Fruit fly (Drosophila melanogaster): Measurements from ENCODE around the gene Doc1.

The Doc1 gene

DNA sequence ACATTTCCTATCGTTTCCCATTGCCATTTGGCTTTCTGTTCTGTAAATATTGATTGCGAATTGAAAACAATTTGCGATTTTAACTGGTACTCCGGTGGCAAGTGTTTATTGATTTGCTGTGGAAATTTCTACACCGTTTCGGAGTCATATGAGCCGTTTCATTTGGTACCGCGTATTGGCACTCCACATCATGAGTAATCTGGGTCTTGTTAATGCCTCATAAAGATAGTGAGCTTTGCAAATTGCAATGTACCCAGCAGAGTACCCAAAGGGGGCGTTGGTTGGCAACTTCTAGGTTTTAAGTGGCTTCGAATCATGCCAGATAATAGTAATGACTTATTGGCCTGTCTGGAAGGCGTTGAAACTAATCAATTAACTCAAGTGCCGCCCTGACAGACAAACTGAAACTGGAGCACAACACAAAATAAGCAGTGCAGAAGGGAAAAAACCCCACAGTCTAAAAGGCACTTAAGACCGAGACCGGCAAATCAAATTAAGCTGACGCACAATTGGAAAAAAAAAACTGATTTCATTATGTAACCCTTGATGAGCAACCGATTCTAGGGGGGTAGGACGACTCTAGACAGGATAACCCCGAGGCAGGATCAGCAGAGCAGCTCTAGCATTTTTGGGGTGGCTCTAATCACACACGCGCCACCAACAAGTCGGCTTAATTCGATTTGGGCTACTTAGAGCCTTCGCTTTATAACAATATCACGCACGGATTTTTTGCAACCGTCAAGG is 11.8 kb downstream of the Doc1 start:
- TF ChIP-seq OdsH (GFP tag; optimal IDR thresholded peaks at IDR 0.05) (no peak), CG32264 (GFP tag; optimal IDR thresholded peaks at IDR 0.05) (no peak), psq (GFP tag; optimal IDR thresholded peaks at IDR 0.05) (no peak), dmrt93B (GFP tag; optimal IDR thresholded peaks at IDR 0.05) (no peak)

DNA sequence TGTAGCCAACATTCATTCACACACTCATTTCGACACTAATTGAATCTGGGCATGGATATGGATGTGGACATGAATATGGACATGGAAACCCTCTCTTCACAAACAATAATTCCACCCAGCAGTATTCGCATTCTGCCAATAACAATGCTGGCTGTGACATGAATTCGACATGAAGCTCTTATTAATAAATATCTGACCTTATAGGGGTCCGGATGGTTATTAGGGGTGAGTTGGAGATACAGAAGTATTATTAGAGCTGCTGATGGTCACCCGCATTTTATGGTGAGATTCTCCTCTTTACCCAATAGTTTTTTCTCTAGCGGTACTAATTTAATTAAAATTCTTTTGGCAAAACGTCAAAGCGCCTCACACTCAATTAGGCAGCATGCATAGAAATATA is 13.1 kb downstream of the Doc1 start:
- TF ChIP-seq OdsH (GFP tag; optimal IDR thresholded peaks at IDR 0.05) = no peak
- TF ChIP-seq Rel (GFP tag; optimal IDR thresholded peaks at IDR 0.05) = no peak
- no peak for TF ChIP-seq Rel (tag; optimal IDR thresholded peaks at IDR 0.05)
- TF ChIP-seq woc (GFP tag; optimal IDR thresholded peaks at IDR 0.05) = no peak
- no peak for TF ChIP-seq fru (GFP tag; optimal IDR thresholded peaks at IDR 0.05)
- no peak for TF ChIP-seq lola (GFP tag; optimal IDR thresholded peaks at IDR 0.05)
- no peak for TF ChIP-seq jim (GFP tag; optimal IDR thresholded peaks at IDR 0.05)
- no peak for TF ChIP-seq dsf (GFP tag; optimal IDR thresholded peaks at IDR 0.05; ENCODE audit: borderline replicate concordance)
- no peak for TF ChIP-seq GATAd (GFP tag; optimal IDR thresholded peaks at IDR 0.05)
- no peak for TF ChIP-seq Hr78 (GFP tag; optimal IDR thresholded peaks at IDR 0.05)
- no peak for TF ChIP-seq usp (GFP tag; optimal IDR thresholded peaks at IDR 0.05)
- no peak for TF ChIP-seq HLH106 (tag; optimal IDR thresholded peaks at IDR 0.05)
- no peak for TF ChIP-seq Hr83 (GFP tag; optimal IDR thresholded peaks at IDR 0.05; ENCODE audit: poor library complexity, severe bottlenecking)
- no peak for TF ChIP-seq Myc (optimal IDR thresholded peaks at IDR 0.05)
- TF ChIP-seq Dfd (GFP tag; optimal IDR thresholded peaks at IDR 0.05) = no peak
- TF ChIP-seq h (GFP tag; optimal IDR thresholded peaks at IDR 0.05) = no peak
- no peak for TF ChIP-seq rgr (GFP tag; optimal IDR thresholded peaks at IDR 0.05)

DNA sequence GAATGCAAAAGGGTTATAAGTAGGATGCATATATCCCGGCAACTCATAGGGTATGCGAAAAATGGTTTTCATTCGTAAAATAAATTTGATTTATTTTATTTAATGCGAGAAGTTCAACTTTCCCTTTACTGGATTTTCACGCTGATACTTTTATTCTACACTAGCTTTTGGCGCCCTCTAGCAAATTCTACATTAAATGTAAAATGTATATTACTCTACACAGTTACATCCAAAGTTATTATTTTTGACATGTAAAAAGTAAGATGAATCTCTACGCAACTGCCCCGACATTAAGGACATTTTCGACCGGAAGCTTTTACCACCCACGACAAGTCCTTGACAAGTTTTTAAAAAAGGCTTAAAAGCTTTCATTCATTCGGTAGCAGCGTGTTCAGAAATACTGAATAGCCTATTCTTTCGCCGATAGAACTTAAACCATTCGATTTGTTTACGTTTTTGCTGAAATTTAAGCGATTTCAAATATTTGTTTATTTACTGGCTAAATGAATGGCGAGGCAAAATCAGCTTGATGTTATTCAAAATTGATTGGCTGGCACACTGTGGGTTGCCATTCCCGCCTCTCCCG is 13.7 kb downstream of the Doc1 start:
- peak; percentile 5 for TF ChIP-seq brk (GFP tag; optimal IDR thresholded peaks at IDR 0.05)
- no peak for TF ChIP-seq OdsH (GFP tag; optimal IDR thresholded peaks at IDR 0.05)

DNA sequence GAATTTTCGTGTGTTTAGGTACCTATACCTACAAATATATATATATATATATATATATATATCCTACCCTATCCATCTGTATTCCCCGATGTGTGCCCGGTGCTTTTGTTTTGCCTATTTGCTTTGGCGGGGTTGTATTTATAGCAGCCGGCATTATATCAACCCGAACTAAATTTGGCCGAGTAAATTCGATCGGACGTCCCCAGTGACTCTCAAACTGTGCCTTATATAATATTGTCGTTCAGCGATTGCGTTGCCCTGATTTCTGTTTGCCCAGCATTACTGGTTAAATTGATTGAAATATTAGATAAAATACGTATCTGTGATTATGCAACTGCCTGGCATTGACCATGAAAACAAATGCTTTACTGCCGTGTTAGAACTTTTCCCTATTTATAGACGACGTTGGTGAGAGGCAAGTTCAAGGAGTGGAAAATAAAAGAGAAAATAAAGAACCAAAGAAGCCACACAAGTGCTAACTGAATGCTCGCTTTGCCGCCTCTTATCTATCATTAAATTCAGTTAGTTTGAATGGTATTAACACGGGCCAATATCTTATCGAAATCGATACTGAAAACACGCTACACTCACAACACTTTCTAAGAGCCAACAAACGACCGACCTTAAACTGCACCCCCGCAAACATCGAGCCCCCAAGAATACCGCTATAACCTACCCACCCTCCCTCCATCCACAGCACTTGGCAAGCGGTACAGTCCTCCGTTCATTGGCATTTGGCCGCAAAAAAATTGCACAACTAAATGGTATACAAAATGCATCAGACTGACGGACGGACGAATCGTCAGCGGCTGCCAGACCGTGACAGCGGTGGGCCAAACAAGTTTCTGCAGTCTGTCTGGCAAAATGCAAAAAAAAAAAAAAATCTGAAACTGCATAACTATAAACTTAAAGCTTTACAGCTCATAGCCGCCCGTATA is 15.0 kb downstream of the Doc1 start:
- TF ChIP-seq foxo (GFP tag; optimal IDR thresholded peaks at IDR 0.05) (no peak), Dif (GFP tag; optimal IDR thresholded peaks at IDR 0.05; ENCODE audit: partially characterized antibody) (peak; percentile 22), pan (optimal IDR thresholded peaks at IDR 0.05) (no peak), fru (GFP tag; optimal IDR thresholded peaks at IDR 0.05) (no peak), tai (GFP tag; optimal IDR thresholded peaks at IDR 0.05) (no peak), Abd-B (GFP tag; optimal IDR thresholded peaks at IDR 0.05) (no peak), N (GFP tag; optimal IDR thresholded peaks at IDR 0.05) (no peak), h (GFP tag; optimal IDR thresholded peaks at IDR 0.05) (no peak), Vsx2 (GFP tag; optimal IDR thresholded peaks at IDR 0.05; ENCODE audit: partially characterized antibody) (peak; percentile 3), woc (GFP tag; optimal IDR thresholded peaks at IDR 0.05) (no peak), ey (GFP tag; optimal IDR thresholded peaks at IDR 0.05) (no peak)

DNA sequence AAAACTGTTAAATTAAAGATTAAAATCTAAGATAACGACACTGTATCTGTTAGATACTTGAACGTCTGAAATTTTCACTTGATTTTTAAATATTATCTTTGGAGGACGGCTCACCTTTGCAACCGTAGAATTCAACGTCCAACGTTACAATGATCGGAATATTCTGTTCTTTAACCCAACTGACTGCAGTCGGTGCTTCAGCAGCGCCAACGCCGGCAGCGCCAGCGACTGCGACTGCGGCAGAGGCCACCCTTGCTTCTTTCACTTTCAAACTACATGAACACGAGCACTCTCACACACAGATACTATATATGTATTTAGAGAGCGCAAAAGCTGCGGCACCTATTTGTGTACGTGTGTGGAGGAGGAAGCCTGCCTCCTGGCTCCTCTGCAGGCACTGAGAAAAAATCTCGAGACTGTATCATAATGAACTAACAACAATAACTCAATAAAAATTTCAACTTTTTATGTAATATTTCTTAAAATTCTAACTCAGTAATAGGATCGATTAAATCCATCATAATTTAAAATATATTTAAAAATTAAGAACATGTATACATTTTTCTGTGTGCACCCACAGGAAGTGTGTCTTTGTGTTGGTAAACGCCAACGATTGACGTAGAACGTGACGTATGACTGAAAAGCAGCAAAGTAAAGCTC is 16.4 kb downstream of the Doc1 start:
- peak; percentile 88 for TF ChIP-seq woc (GFP tag; optimal IDR thresholded peaks at IDR 0.05)
- TF ChIP-seq GATAd (GFP tag; optimal IDR thresholded peaks at IDR 0.05) = peak; percentile 76
- TF ChIP-seq Dif (GFP tag; optimal IDR thresholded peaks at IDR 0.05; ENCODE audit: partially characterized antibody) = peak; percentile 39
- peak in 1 of 2 experiments; percentile 99 for TF ChIP-seq foxo (GFP tag; optimal IDR thresholded peaks at IDR 0.05)
- TF ChIP-seq ey (GFP tag; optimal IDR thresholded peaks at IDR 0.05) = peak; percentile 95
- TF ChIP-seq h (GFP tag; optimal IDR thresholded peaks at IDR 0.05) = peak; percentile 98
- TF ChIP-seq br (GFP tag; optimal IDR thresholded peaks at IDR 0.05) = peak; percentile 94
- TF ChIP-seq dmrt93B (GFP tag; optimal IDR thresholded peaks at IDR 0.05) = peak; percentile 93
- peak; percentile 97 for TF ChIP-seq brk (GFP tag; optimal IDR thresholded peaks at IDR 0.05)
- peak; percentile 88 for TF ChIP-seq dsf (GFP tag; optimal IDR thresholded peaks at IDR 0.05; ENCODE audit: borderline replicate concordance)
- TF ChIP-seq psq (GFP tag; optimal IDR thresholded peaks at IDR 0.05) = peak; percentile 96
- TF ChIP-seq HLH106 (tag; optimal IDR thresholded peaks at IDR 0.05) = peak; percentile 99
- no peak for TF ChIP-seq usp (GFP tag; optimal IDR thresholded peaks at IDR 0.05)
- TF ChIP-seq Jra (GFP tag; optimal IDR thresholded peaks at IDR 0.05) = peak; percentile 93
- no peak for TF ChIP-seq Dfd (GFP tag; optimal IDR thresholded peaks at IDR 0.05)
- TF ChIP-seq OdsH (GFP tag; optimal IDR thresholded peaks at IDR 0.05) = peak; percentile 98
- no peak for TF ChIP-seq jim (GFP tag; optimal IDR thresholded peaks at IDR 0.05)
- TF ChIP-seq Hr83 (GFP tag; optimal IDR thresholded peaks at IDR 0.05; ENCODE audit: poor library complexity, severe bottlenecking) = peak; percentile 39
- peak; percentile 80 for TF ChIP-seq CrebA (GFP tag; optimal IDR thresholded peaks at IDR 0.05; ENCODE audit: borderline replicate concordance)
- no peak for TF ChIP-seq pan (optimal IDR thresholded peaks at IDR 0.05)
- peak; percentile 98 for TF ChIP-seq fru (GFP tag; optimal IDR thresholded peaks at IDR 0.05)
- TF ChIP-seq sv (GFP tag; optimal IDR thresholded peaks at IDR 0.05) = peak; percentile 73
- no peak for TF ChIP-seq Hr78 (GFP tag; optimal IDR thresholded peaks at IDR 0.05)
- TF ChIP-seq Abd-B (GFP tag; optimal IDR thresholded peaks at IDR 0.05) = no peak
- peak; percentile 34 for TF ChIP-seq Vsx2 (GFP tag; optimal IDR thresholded peaks at IDR 0.05; ENCODE audit: partially characterized antibody)
- no peak for TF ChIP-seq tai (GFP tag; optimal IDR thresholded peaks at IDR 0.05)
- peak; percentile 99 for TF ChIP-seq Sp1 (GFP tag; optimal IDR thresholded peaks at IDR 0.05)

Measured in whole organism, wandering third instar larva.